Worm (Caenorhabditis elegans): Measurements from ENCODE around the gene K09F5.1.

DNA sequence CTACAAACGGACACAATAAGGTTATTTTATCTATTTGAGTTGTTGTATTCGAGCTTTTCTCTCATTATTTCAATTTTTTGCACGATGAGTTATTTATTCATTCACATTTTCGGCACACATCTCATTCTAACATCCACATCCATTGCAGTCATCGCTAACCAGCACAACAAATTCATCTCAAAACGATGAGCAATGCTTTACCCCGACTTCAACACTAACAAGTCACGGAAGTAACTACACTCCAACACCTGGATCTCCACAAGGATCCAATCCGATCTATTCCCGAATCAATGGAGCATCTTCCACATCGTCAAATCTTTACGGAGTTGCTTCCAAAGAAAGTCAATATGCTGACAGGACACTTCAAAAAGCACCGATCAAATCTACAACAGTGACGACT, 15.4 kb upstream of the K09F5.1 start:
- TF ChIP-seq ztf-29 (GFP tag; IDR thresholded peaks at IDR 0.05) (no peak), cog-1 (tag; optimal IDR thresholded peaks at IDR 0.05) (no peak), klf-2 (GFP tag; conservative IDR thresholded peaks at IDR 0.05) (no peak), tab-1 (GFP tag; IDR thresholded peaks at IDR 0.05) (no peak), flt-1 (GFP tag; IDR thresholded peaks at IDR 0.05) (no peak), med-1 (GFP tag; optimal IDR thresholded peaks at IDR 0.05; ENCODE audit: insufficient read depth) (no peak), ztf-23 (GFP tag; IDR thresholded peaks at IDR 0.05) (no peak), ref-1 (GFP tag; conservative IDR thresholded peaks at IDR 0.05) (no peak), T22C8.4 (GFP tag; IDR thresholded peaks at IDR 0.05) (no peak)

Measured in whole organism, midembryonic.